Fruit fly (Drosophila melanogaster) S2 (cell line): ENCODE measurements around the gene CG42324.

Source experiments
- CG8478 ChIP-seq: fragments of >200 bp; optimal IDR thresholded peaks from 2 replicates; lab custom pipeline; 2018
- CTCF ChIP-seq, 2 experiments: fragments of >200 bp; optimal IDR thresholded peaks; 2 replicates each; lab custom pipeline; 2018

CG42324 gene

dm6 chr3L:3440116-3440515 lies 32.1 kb upstream of the CG42324 start:
- no peak for TF ChIP-seq CG8478 (lab: Kevin White, UChicago)
- no peak for TF ChIP-seq CTCF (optimal IDR thresholded peaks at IDR 0.05; lab: Kevin White, UChicago)

dm6 chr3L:3441763-3442673 lies 30.2 kb upstream of the CG42324 start:
- TF ChIP-seq CG8478 (lab: Kevin White, UChicago) (no peak), CTCF (optimal IDR thresholded peaks at IDR 0.05; lab: Kevin White, UChicago) (no peak)

- TF ChIP-seq CTCF (optimal IDR thresholded peaks at IDR 0.05; lab: Kevin White, UChicago) (no peak), CG8478 (lab: Kevin White, UChicago) (no peak)
These were observed 29.3 kb upstream of the CG42324 start for dm6 chr3L:3442751-3443524.

DNA sequence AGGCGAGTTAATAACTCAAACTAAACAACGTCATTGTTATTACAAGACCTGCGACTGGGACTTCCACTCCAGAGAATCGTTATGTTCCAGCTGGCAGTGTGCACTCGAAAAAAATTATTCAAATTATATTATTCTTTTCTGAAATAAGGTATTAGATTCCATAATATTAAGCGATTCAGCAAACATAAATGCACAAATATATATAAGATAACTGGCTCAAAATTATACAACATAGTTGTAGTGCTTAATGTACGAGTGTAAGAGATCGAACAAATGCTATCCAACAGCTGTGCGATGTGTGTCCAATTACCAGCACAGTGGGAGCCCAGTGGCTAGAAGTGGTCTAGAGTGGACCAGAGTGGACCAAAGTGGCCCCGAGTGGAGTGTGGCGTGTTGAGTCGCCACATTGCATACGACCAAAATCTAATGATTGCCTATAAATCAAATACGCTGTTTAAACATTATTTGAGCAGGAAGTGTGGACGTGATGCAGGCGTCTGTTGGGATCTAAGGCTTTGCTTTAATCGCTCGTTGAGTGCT lies 27.9 kb upstream of the CG42324 start:
- TF ChIP-seq CG8478 (lab: Kevin White, UChicago): no peak
- no peak for TF ChIP-seq CTCF (optimal IDR thresholded peaks at IDR 0.05; lab: Kevin White, UChicago)

DNA sequence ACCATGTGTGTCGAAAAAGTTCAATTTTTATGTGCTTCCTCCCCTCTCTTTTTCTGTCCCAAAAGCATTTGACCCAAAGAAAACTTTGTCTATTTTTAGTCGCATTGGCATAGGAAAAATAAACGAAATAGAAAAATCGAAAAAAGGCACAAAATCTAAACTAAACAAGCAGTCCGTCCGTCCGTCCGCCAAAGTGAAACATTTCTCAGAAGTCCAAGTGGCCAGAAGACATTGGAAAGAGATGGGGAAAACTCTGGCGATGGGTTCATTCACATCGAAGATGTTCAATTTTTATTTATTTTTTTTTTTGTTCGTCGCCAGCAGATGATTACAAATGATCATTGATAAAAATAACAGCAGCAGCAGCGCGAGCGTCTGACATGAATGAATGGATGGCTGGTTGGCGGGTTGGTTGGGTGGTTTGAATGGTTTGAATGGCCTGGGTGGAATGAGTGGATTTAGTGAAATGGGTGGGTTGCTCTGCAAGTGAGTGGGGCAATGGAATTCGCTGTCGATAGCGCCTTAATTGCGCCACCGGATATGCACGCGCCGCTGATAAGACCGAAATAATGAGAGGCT lies 24.2 kb upstream of the CG42324 start:
- TF ChIP-seq CTCF (optimal IDR thresholded peaks at IDR 0.05; lab: Kevin White, UChicago) (no peak), CG8478 (lab: Kevin White, UChicago) (no peak)

dm6 chr3L:3449680-3450079 lies 22.6 kb upstream of the CG42324 start:
- TF ChIP-seq CG8478 (lab: Kevin White, UChicago) (no peak), CTCF (optimal IDR thresholded peaks at IDR 0.05; lab: Kevin White, UChicago) (no peak)

DNA sequence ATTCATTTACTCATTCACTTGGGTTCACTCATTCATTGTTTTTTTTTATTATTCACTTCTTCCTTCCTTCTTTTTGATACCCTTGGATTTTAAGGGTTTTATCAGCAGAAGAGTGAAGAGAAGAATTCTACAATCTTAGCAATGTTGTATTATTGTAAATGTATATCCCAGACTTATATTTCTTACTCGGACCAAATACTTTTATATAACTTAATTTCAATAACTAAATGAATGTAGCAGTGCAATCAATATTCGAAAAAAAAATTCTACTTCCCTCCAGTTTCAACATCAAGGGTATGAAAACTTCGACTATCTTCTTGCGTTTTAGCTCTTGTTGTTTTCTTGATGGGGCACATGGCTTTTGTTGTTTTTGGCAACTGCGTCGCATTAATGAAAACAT lies 21.8 kb upstream of the CG42324 start:
- TF ChIP-seq CTCF (optimal IDR thresholded peaks at IDR 0.05; lab: Kevin White, UChicago) (no peak), CG8478 (lab: Kevin White, UChicago) (no peak)

dm6 chr3L:3451774-3452173 lies 20.5 kb upstream of the CG42324 start:
- TF ChIP-seq CG8478 (lab: Kevin White, UChicago): no peak
- no peak for TF ChIP-seq CTCF (optimal IDR thresholded peaks at IDR 0.05; lab: Kevin White, UChicago)

DNA sequence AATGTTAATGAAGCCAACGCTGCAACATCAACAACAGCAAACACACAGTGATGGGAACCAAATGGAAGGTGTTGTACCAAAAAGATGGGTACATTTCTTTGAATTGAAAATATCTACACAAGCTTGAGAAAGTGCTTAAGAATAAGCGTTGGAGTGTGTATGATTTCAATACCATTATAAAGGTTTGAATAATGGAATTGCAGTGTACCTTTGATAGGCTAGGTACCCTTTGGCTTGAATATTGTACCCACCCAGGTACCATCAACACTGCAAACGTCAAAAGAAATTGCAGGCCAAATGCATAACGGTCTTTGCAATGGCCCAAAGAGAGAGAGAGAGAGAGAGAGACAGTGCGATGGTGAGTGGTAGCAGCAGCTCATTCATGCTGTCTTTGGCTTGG lies 19.6 kb upstream of the CG42324 start:
- TF ChIP-seq CG8478 (lab: Kevin White, UChicago) (no peak), CTCF (optimal IDR thresholded peaks at IDR 0.05; lab: Kevin White, UChicago) (no peak)

- TF ChIP-seq CG8478 (lab: Kevin White, UChicago): no peak
- TF ChIP-seq CTCF (optimal IDR thresholded peaks at IDR 0.05; lab: Kevin White, UChicago): no peak
These were observed 17.8 kb upstream of the CG42324 start for dm6 chr3L:3454430-3454829.

DNA sequence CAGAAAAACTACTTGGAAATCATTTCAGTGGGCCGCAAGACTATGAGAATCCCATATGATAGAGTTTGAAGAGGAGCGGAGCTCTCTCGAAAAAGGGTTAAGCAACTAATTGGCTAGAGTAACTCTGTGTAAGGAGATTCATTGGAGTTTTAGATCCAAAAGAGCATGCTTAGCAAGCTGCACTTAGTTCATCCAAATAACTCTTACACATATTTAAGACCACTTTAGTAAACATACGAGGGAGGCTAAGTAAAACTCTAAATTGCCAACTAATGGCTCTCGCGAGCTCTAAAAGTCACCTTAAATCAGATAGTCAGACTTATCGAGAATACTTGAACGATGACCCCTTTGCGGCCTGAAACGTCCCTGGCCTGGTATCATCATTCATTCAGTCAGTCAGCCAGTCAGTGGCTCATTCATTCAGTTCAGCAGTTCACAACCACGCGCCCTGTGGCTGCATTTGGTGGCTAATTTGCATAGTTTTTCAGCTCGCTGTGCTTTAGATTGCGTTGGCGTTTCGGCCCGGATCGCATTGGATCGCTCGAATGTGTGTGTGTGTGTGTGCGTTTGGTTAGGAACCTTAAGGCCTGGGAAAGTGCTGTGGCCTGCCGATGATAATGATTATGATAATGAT lies 17.2 kb upstream of the CG42324 start:
- no peak for TF ChIP-seq CTCF (optimal IDR thresholded peaks at IDR 0.05; lab: Kevin White, UChicago)
- TF ChIP-seq CG8478 (lab: Kevin White, UChicago): no peak

DNA sequence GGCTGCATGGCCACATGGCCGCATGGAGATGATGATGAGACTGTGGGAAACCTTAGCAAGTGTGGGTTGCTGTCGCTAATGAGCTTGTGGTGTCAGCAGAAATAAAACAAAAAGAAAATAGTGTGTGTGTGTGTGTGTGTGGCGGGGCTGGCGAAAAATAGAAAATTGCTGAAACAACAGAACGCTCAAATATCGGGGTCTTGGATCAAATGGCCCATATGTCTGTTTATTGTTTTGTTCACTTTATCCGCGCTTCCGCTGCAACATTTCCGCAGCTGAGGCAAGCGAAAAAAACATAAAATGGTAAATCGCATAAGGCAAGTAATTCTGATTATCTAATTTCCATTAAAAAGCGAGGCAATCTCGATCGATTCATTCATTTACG lies 16.7 kb upstream of the CG42324 start:
- TF ChIP-seq CTCF (optimal IDR thresholded peaks at IDR 0.05; lab: Kevin White, UChicago) (no peak), CG8478 (lab: Kevin White, UChicago) (no peak)

- TF ChIP-seq CTCF (optimal IDR thresholded peaks at IDR 0.05; lab: Kevin White, UChicago) (no peak), CG8478 (lab: Kevin White, UChicago) (no peak)
These were observed 16.2 kb upstream of the CG42324 start for dm6 chr3L:3456009-3456566.

dm6 chr3L:3456922-3457321 lies 15.3 kb upstream of the CG42324 start:
- peak; percentile 19 to 44 for TF ChIP-seq CTCF (optimal IDR thresholded peaks at IDR 0.05; lab: Kevin White, UChicago)
- TF ChIP-seq CG8478 (lab: Kevin White, UChicago): no peak
